Fruit fly (Drosophila melanogaster): ENCODE results near the gene Coa8.

DNA sequence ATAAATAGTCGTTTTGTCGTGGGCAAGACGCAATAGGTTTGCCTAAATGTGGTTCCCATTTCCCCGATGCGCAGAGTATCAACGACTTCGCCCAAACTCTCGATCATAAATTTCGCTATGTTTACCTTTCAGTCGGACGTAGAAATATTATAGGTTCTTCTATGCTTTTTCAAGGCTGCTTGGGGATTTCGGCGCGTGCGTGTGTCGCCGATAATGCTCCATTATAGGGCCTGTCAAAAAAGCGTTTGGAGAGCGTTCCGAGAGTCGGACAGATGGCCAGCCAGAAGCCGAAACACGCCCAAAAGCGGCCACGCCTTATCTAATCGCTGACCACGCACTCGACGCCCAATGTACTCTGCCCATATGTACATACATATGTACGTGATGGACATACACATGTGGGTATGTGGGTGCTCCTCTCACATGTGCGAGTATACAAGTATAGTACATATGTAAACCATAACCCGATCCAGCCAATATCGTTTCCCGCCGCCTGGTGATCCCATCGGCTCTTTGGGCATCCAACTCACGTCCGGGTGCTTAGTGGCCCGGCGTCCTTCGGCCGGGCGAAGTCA is 31.4 kb upstream of the Coa8 start:
- TF ChIP-seq CG17806 (tag; optimal IDR thresholded peaks at IDR 0.05) (no peak), Pif1B (GFP tag; optimal IDR thresholded peaks at IDR 0.05) (no peak), CG8301 (tag; optimal IDR thresholded peaks at IDR 0.05) (no peak)

All from whole organism, pupa.